Worm (Caenorhabditis elegans): Measurements from ENCODE around the gene cka-2.
"Not testable (repeated sequence)": the region's sequence is repeated elsewhere in the genome, so short reads cannot be mapped to it uniquely, and the experiment has no call there.

cka-2 gene

DNA sequence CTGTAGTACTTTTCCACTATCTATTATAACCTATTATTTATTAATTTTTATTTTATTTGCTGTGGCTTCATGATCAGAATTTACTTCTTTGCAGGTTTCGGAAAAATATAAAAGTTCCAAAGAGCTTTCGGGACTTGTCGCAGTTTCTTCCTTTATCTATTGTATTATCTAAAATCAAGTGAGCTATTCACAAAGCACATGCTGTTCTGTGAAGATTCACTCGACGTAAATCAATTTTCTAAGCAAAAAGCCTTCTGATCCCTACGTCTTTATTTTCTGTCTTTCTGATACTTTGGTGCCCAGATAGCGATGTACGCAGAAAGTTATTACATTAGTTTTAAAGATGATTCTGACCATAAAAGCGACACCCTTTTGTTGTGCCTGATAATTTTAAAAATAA lies 31.2 kb downstream of the cka-2 start:
- no peak for TF ChIP-seq unc-62 (GFP tag; optimal IDR thresholded peaks at IDR 0.05)

DNA sequence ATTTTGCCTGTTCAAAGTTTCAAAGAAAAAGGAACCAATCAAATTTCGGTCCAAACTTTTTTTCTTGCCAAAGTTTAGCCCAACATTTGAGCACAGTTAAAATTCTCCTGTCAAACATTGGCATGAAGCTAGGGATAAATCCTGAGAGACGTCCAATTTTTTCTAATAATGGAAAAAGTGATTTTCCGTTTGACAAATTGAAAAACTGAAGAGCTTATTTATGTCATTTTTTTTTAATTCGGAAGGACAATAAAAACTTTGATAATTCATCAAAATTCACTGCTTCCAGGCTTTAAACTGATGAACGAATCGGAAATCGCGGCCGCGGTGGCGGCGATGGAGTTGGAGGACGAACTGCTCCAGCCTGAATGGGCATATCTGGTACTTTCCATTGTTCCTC lies 34.6 kb downstream of the cka-2 start, which contains the start of gene dop-6:
Gene dop-6 (plus strand): TSS at position 301 of the 400 bp plus-strand sequence.
- TF ChIP-seq unc-62 (GFP tag; optimal IDR thresholded peaks at IDR 0.05) = no peak

DNA sequence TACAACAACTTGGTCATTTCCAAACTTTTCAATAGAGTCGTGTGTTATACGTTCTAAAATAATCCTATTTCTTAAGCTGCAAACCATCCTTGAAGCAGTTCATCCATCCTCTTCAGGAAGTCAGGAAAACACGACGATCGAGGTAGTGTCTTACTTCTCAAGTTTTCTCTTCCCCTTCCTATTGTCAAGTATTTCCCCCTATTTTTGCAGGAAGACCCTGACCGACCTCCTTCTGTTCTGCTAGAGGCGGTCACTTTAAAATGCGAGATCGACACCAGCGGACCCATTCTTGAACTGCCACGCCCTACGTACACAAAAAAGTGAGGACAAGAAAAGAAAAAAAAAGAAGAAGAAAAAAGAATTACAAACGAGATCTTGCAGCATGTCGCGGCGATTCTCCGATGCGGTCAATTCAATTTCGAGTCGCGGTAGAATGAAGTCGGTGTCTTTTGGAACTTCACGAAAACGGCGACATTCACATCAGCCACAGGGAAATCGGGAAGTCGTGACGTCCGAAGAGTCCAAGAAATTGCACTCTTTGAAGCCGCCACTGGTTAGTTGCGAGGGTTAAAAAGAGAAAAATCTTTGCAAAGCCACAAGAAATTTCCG lies 37.0 kb downstream of the cka-2 start:
- TF ChIP-seq unc-62 (GFP tag; optimal IDR thresholded peaks at IDR 0.05) = no peak

DNA sequence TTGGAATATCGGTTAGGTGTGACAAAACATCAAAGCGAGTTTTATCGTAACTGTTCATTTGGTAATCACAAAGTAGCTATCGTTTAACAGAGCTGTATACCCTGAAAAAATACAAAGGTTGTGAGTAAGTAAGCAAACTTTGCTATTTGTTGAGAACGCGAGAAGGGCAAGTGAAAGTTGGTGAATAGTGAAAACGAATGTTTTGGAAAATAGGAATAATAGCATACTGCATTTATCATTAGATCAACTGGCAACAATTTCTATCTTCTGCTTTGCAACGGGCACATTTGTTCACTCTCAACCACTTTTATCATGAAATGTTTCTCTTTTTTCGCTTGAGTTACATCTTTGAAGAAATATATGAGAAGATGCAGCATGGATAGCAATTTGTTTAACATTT lies 42.9 kb downstream of the cka-2 start, which contains the start of gene C24A8.5:
Gene C24A8.5 (minus strand): TSS at position 101 of the 400 bp plus-strand sequence.
- no peak for TF ChIP-seq unc-62 (GFP tag; optimal IDR thresholded peaks at IDR 0.05)

DNA sequence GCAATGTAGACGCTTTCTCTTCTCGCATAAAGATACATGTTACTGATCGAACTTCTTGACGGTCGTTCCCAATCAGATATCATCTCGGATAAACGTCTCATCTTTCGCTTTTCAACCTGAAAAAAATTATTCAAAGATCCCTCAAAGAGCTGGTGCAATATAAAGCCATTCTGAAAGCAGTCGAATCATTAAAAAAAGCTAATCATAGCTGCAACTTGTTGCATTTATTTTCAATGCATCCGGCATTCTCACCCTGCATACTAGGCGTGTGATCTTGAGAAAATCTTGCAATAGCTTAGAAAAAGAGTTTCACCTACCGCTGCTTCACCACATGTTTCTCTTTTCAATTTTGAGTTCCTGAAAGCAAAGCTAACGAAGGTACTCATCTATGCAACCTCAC lies 46.4 kb downstream of the cka-2 start, which contains the start of gene C24A8.6:
Gene C24A8.6 (minus strand): TSS at position 101 of the 400 bp plus-strand sequence.
- not testable (repeated sequence) for TF ChIP-seq unc-62 (GFP tag; optimal IDR thresholded peaks at IDR 0.05)

DNA sequence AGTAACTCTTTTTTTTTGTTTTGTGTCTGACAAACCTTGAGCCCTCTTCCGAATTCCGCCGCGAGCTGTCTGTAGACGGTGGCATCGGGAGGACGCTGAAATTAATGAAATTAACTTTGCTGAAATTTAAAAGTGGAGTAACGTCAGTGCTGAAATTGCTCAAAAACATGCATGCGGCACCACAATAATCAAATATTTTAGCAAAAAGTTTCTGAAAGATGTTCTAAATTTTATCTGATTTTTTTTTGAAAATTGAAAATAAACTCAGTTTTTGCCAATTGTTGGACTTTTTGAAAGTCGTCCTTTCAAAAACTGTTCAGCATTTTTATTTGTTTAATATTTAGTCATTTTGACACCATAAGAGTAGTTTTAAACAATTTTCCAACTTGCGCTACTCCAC lies 50.0 kb downstream of the cka-2 start, which contains the start of gene cst-2:
Gene cst-2 (minus strand): TSS at position 101 of the 400 bp plus-strand sequence.
- TF ChIP-seq unc-62 (GFP tag; optimal IDR thresholded peaks at IDR 0.05) = not testable (repeated sequence)

DNA sequence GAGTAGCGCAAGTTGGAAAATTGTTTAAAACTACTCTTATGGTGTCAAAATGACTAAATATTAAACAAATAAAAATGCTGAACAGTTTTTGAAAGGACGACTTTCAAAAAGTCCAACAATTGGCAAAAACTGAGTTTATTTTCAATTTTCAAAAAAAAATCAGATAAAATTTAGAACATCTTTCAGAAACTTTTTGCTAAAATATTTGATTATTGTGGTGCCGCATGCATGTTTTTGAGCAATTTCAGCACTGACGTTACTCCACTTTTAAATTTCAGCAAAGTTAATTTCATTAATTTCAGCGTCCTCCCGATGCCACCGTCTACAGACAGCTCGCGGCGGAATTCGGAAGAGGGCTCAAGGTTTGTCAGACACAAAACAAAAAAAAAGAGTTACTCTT lies 53.4 kb downstream of the cka-2 start, which contains the start of gene cst-1:
Gene cst-1 (plus strand): TSS at position 301 of the 400 bp plus-strand sequence.
- not testable (repeated sequence) for TF ChIP-seq unc-62 (GFP tag; optimal IDR thresholded peaks at IDR 0.05)

Measured in whole organism, dauer.